Worm (Caenorhabditis elegans): ENCODE measurements around the gene C14C10.2.

DNA sequence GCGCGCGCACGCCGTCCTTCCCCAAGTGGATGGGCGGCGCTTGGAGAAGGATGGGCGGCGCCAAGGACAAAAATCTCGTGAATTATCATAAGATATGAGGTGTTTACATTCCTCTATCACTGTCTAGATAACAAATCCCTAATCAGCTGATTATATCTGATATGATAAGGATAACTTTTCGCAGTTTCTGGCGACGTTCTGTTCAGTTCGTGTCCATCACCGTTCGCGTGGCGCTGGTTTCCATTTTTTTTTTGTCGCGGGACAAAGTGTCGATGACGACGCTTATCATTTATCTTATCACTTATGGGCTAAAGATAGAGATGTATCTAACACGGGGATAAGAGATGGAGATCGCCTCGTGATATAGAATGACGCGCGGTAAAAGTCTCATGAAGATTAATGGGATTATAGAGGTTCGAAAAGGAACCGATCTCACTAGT lies 39.0 kb downstream of the C14C10.2 start:
- TF ChIP-seq skn-1 (tag; optimal IDR thresholded peaks at IDR 0.05) (no peak), nhr-19 (GFP tag; conservative IDR thresholded peaks at IDR 0.05) (peak; percentile 46), aly-2 (tag; optimal IDR thresholded peaks at IDR 0.05) (no peak), elt-3 (tag; optimal IDR thresholded peaks at IDR 0.05) (peak in 5 of 6 experiments; percentile 51 to 98 (median 60)), lin-15B (tag; optimal IDR thresholded peaks at IDR 0.05) (no peak), lsy-2 (tag; optimal IDR thresholded peaks at IDR 0.05) (no peak), irx-1 (tag; optimal IDR thresholded peaks at IDR 0.05) (no peak), nhr-76 (tag; optimal IDR thresholded peaks at IDR 0.05) (no peak), fos-1 (tag; optimal IDR thresholded peaks at IDR 0.05) (no peak), mdl-1 (tag; optimal IDR thresholded peaks at IDR 0.05) (peak in 1 of 2 experiments; percentile 63), nhr-11 (tag; optimal IDR thresholded peaks at IDR 0.05) (no peak), nhr-28 (tag; optimal IDR thresholded peaks at IDR 0.05) (no peak), lin-35 (GFP tag; optimal IDR thresholded peaks at IDR 0.05) (no peak), nhr-71 (tag; optimal IDR thresholded peaks at IDR 0.05) (peak; percentile 64)

All from whole organism, L1 larva.